Fruit fly (Drosophila melanogaster) ovary, adult (tissue): ENCODE results near the gene CG43156.
A peak's percentile ranks its signal among the peaks of the same experiment; 100 is the strongest.

Experiments
- CG17801 ChIP-seq: fragments of 200-800 bp; optimal IDR thresholded peaks from 2 replicates; lab custom pipeline; 2019; ENCODE audit warnings: missing biosample characterization, mild to moderate bottlenecking, missing genetic modification characterization, moderate library complexity; ENCODE audit not compliant: partially characterized antibody

Gene CG43156

DNA sequence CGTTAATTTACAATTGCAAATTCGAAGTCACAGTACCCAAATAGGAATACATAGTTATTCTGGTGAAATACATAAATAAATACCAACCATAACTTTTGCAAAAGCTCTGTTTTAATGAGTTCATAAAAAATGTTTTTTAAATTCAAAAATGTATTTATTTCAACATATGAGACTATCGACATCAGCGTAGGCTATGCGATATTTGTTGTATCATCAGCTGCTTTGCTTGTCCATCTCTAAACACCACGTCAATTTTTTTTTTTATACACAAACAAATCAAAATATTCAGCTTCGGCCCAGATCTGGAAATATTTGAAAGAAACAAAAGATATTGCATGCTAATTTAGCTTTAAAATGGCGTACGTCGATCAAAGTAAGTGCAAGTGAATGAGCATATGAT lies 18.5 kb downstream of the CG43156 start, which contains the start of gene CG1840:
CG1840 (plus strand) TSS at position 211 of the 400 bp plus-strand sequence.
- TF ChIP-seq CG17801 = peak; percentile 33

DNA sequence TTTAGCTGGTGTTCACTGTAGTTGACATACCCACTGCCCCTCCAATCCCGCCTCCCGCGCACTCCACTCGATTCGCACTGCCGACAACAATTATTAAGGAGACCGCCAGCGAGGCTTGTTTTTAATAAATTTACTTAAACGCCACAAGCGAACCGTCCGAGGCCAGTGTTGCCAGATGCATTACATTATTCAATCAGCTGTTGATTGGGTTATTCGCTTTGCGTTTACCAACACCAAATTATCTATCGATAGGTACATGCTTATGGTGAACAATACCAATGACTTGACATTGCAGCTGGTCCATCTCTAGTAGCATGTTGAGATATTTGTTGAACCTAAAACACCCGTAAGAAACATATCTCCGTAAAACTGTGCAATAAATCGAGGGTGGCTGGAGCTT lies 19.7 kb downstream of the CG43156 start, which contains the start of the genes CG10353 and SelG:
CG10353 (minus strand) TSS at position 187 of the 400 bp plus-strand sequence.
SelG (plus strand) TSS at position 309 of the 400 bp plus-strand sequence.
- TF ChIP-seq CG17801 = peak; percentile 71

DNA sequence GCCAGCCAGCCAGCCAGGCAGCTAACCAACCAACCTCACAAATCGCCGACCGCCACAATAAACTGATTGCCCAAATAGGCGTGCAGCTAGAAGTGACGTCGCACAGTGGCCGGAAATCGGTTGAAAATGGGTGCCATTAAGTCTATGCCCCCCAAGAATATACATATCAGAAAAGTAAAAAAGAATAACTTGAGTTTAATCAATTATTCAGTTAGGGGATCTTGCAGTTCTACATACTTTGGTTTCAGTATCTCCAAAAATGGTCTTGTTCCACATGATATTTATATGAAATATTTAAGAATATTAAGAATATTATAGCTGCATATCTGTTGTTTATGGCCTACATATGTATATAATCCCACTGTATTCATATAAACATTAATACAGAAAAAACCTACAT lies 21.3 kb downstream of the CG43156 start:
- TF ChIP-seq CG17801 = no peak

DNA sequence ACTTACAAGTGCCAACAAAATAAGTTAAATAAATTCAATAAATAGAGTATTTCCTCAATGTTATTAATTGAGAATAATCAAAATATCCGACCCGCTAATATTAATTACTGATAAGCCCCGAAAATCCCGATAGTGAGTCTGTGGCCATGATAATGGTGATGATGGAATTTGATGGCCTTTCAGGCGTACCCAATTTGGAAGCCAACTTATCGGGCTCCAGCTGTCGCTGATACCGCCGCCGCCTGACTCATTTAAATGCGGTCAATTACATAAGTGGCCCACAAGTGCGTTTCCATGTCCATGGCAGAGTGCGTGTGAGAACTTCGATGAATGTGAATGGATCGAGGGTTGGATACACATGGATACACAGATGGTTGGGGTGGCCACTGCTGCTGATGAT lies 22.5 kb downstream of the CG43156 start:
- TF ChIP-seq CG17801 = no peak

DNA sequence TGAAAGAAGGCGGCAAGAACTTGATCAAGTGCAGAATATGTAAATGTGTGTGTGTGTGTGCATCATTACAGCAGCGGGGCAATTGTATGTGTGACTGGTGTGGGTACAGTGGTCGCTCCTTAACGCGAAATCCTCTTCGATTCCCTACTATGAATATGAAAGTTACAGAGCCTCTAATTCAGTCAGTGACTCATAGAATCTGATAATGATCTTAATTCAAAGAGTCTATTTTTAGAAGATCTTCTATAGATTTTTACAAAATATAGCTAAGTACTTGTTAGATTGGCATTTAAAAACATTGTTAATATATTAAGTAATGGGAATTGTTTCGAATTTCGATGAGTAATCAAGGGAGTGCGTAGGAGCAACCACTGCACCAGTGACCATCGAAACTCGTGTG lies 24.2 kb downstream of the CG43156 start:
- TF ChIP-seq CG17801 = peak; percentile 13

DNA sequence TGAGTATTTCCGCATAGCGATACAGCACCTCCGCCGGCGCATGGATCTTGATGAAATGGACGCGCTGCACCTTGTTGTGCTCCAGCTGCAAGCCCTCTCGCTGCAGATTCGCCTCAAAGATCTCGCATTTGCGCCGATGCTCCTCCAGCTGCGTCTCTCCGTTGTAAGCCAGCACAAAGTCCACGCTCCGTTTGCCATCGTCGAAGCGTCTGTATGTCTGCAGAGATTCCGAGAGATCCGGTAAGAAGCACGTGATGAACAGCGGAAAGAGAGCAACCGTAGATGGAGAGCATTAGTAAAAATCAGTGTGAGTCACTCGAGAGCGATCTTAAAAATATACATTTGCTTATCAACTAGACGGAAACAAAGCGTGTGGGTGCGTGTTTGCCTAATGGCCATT lies 25.0 kb downstream of the CG43156 start:
- TF ChIP-seq CG17801 = no peak

DNA sequence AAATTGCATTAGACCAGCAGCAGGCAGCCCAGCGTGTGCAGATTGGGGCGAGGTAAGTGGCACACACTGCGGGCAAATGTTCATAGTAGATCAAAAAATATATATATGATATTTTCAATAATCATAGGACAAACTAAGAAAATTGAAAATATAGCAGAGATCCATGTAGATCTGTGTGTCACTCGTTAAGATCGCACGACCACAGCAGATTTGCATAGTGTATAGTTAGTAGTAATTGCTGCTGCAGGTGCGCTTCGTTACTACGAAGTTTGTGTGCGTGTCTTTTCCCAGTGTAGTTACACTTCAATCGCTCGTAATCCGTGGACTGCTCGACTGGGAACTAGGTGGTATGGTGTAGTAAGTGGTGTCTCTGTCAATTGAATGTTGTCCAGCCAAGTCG lies 29.5 kb downstream of the CG43156 start, which contains the start of gene CG10352:
CG10352 (minus strand) TSS at position 4 of the 400 bp plus-strand sequence.
- no peak for TF ChIP-seq CG17801

DNA sequence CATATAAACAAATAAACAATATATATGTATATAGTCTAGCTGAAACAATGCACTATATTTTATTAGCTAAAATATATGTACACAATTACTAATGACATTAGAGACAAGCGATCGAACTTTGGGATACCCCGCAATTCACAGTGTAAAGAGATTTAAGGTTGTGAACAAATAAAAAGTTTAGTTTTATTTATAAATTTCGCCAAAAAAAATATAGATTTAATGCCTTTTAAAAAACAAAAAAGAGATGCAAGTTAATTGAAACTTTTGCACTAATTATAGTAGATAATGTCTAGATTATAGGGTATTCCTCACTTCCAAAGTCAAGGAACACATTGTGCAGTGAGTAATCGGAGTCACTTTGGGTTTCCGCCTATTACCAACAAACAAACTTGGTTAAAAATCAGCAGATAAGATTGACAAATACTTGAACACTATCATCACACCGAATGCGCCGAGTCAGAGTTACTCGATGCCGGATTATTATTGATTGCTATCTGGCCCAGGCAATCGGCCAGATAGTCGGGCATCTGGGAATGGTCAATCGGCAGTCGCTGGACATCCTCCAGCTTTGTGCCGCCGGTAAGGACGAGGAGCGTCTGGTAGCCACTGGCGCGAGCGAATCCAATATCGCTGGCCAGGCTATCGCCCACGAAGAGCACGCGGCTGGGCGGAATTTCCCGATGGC lies 31.4 kb downstream of the CG43156 start:
- peak; percentile 3 for TF ChIP-seq CG17801

DNA sequence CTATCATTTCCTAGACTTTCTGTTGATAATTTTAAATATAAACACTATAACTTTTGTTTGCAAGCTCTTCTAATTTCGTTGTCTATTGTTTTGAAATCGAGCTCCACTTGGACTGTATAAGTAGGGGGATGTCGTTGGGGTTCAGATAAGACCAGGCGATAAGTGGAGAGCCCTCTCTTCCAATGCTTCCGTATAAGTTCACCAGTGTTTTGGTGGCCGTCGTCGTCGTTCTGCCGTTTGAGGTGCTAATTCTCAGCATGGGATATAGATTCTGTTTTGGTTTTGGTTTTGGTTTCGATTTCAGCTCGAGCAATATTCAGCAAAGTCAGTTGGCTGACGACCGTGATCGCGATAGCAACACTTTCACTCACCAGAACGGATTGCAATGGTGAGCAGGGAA lies 33.6 kb downstream of the CG43156 start, which contains the start of gene CG15739:
CG15739 (plus strand) TSS at position 204 of the 400 bp plus-strand sequence.
- no peak for TF ChIP-seq CG17801

DNA sequence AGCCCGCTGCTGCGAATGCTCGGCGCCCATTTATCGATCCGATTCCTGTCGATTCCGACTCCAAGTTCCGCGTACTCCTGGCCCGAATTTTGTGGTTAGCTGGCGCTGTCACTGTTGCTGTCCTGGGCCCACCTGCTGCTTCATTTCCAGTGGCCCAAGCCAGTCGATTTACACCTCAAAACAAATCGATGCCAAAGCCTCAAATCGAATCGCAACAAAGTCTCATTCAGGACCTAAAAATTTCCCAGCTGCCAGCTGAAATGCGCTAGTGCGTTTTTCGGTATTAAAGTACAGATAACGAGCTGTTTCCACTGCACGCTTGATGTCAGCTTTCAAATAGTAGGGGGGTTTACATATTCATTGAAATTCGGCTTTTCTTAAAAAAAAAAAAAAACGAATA lies 34.2 kb downstream of the CG43156 start, which contains the start of gene BORCS5:
BORCS5 (minus strand) TSS at position 263 of the 400 bp plus-strand sequence.
- TF ChIP-seq CG17801 = no peak

DNA sequence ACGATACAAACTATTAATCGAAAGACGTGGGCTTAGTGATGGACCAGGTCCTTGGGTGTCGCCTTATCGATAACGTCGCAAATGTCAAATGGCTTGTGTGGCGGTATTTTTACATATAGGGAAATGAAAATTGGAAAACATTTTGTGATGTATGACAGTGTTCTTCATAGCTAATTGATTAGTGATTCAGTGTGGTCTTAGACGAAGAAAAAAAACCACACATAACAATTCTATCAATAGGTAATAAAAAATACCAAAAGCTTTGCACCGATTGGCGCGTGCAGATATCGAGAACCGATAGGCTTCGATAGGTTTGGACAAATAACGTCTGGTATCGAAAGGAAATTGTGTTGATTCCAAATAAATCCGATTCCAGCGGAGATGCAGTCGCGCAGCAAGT lies 37.8 kb downstream of the CG43156 start, which contains the start of the genes Nrd1 and CG1847:
Nrd1 (minus strand) TSS at position 28 of the 400 bp plus-strand sequence.
CG1847 (plus strand) TSS at position 305 of the 400 bp plus-strand sequence.
- no peak for TF ChIP-seq CG17801

DNA sequence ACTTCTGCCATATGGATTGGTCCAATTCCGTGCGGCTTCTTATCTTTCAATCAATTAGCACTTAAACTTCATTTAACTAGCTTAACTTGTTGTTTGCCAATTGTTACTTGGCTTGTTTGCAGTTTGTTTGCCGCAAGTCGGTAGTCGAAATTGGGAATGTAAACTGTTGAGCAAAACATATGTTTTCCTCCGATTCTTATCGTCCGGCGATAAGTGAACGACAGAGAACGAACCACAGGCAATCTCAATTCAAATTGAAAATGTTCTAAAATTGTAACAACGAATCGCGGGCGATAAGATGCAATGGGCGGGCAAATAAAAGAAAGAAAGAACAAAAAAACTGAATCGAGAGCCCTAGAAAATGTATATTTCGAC lies 48.2 kb downstream of the CG43156 start:
- TF ChIP-seq CG17801 = no peak

DNA sequence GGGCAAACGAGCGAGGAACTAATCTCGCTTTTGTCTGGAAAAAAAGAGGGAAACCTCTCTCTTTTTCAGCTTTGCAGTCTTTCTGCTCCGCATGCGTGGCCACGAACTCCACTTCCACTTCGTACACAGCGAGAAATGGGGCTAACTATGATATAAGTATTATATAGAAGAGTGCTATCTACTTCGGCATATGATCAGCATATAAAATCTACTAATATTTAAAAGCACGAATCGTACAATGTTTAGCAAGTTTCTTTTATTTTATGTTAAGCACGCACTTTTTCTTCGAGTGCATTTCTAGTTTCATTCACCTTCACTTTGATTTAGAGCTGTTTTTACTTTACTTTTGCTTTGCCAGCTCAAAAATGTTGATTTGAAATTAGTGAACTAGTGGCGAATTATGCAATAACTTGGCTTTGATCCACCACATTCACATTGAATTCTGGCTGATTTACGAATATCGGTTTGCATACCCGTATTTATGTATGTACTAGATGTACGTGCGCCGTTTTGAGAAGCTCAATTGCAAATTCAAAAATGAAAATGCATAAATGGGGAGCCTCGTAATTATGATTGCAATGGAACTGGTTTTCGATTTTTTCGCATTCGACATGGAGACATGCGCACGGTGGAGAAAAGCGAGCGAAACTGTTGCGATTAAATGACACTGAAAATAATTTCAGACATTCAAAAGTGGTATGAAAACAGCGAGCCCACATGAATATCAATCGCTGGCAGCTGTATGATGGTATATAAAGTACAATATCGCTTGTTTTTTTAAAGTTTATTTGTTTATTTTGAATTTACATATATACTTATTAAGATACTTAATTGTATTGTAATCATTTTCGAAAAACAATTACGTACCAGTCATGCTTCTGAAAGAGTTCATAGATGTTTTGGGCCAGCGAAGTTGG lies 48.9 kb downstream of the CG43156 start:
- peak; percentile 93 for TF ChIP-seq CG17801

DNA sequence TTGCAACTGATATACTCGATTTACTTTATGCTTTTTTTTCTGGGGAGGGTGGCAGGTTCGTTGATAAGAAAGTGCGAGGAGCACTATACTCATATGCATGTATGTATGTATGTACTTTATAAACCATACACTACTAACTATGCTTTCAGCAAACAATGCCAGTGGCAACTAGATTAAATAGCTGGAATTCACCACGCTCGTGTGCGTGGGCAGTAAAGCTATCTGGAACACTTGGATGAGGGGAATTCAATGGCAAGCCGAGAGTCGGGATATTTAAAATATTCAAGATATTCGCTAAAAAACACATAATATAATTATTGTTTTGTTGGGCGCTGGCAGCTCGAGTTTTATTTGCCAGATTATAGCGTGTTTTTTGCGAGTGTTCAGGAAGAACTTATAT lies 49.8 kb downstream of the CG43156 start:
- TF ChIP-seq CG17801 = no peak
